Fruit fly (Drosophila melanogaster) whole organism, embryonic: ENCODE data around the gene CG5715.

Experiments used
- Ada2b ChIP-seq: fragments of 200-800 bp; sonication (Bioruptor generic); IDR thresholded peaks from 2 replicates; pipeline ENCODE4 v1.3.6; 2022; ENCODE audit warnings: missing biosample characterization, missing genetic modification characterization
- Atf6 ChIP-seq: fragments of 200-800 bp; sonication (Bioruptor generic); IDR thresholded peaks from 2 replicates; pipeline ENCODE4 v1.3.6; 2022; ENCODE audit warnings: missing biosample characterization, missing genetic modification characterization
- CG10274 ChIP-seq: fragments of 200-800 bp; sonication (Bioruptor generic); optimal IDR thresholded peaks from 3 replicates; lab custom pipeline; 2017; ENCODE audit warnings: missing biosample characterization, mild to moderate bottlenecking, missing genetic modification characterization
- CG10543 ChIP-seq: fragments of 200-800 bp; sonication (Bioruptor generic); optimal IDR thresholded peaks from 3 replicates; lab custom pipeline; 2017; ENCODE audit warnings: missing biosample characterization, mild to moderate bottlenecking, missing genetic modification characterization, moderate library complexity
- CG12942 ChIP-seq: fragments of 200-800 bp; sonication (Bioruptor generic); optimal IDR thresholded peaks from 3 replicates; lab custom pipeline; 2016; ENCODE audit warnings: missing biosample characterization, missing genetic modification characterization
- CG13296 ChIP-seq: fragments of 200-800 bp; sonication (Bioruptor generic); optimal IDR thresholded peaks from 3 replicates; lab custom pipeline; 2018; ENCODE audit warnings: missing biosample characterization, mild to moderate bottlenecking, missing genetic modification characterization
- CG17361 ChIP-seq: fragments of 200-800 bp; sonication (Bioruptor generic); IDR thresholded peaks from 3 replicates; pipeline ENCODE4 v1.3.6; 2022; ENCODE audit warnings: missing biosample characterization, missing genetic modification characterization
- CG18011 ChIP-seq: fragments of 200-800 bp; sonication (Bioruptor generic); optimal IDR thresholded peaks from 2 replicates; lab custom pipeline; 2017; ENCODE audit warnings: missing biosample characterization, missing genetic modification characterization, mild to moderate bottlenecking, moderate library complexity, missing genotype
- CG2120 ChIP-seq: fragments of 200-800 bp; sonication (Bioruptor generic); optimal IDR thresholded peaks from 3 replicates; lab custom pipeline; 2016; ENCODE audit warnings: missing biosample characterization, missing genetic modification characterization
- CG4707 ChIP-seq: fragments of 200-800 bp; sonication (Bioruptor generic); optimal IDR thresholded peaks from 2 replicates; lab custom pipeline; 2018; ENCODE audit warnings: missing biosample characterization, mild to moderate bottlenecking, missing genetic modification characterization, moderate library complexity
- CG4820 ChIP-seq: fragments of 200-800 bp; sonication (Bioruptor generic); optimal IDR thresholded peaks from 3 replicates; lab custom pipeline; 2016; ENCODE audit warnings: missing biosample characterization, missing genetic modification characterization
- CG6272 ChIP-seq: fragments of 200-800 bp; sonication (Bioruptor generic); IDR thresholded peaks from 2 replicates; pipeline ENCODE4 v1.3.6; 2022; ENCODE audit warnings: missing biosample characterization, missing genetic modification characterization
- CG6791 ChIP-seq: fragments of 200-800 bp; sonication (Bioruptor generic); IDR thresholded peaks from 3 replicates; pipeline ENCODE4 v1.3.6; 2022; ENCODE audit warnings: missing biosample characterization, missing genetic modification characterization; ENCODE audit not compliant: partially characterized antibody
- CG7839 ChIP-seq: fragments of 200-800 bp; sonication (Bioruptor generic); optimal IDR thresholded peaks from 3 replicates; lab custom pipeline; 2018; ENCODE audit warnings: missing biosample characterization, mild to moderate bottlenecking, missing genetic modification characterization, moderate library complexity
- CHES-1-like ChIP-seq: fragments of 200-800 bp; sonication (Bioruptor generic); optimal IDR thresholded peaks from 2 replicates; lab custom pipeline; 2016; ENCODE audit warnings: missing biosample characterization, missing genetic modification characterization
- Dref ChIP-seq: fragments of 200-800 bp; sonication (Bioruptor generic); IDR thresholded peaks from 2 replicates; pipeline ENCODE4 v1.3.6; 2022; ENCODE audit warnings: missing biosample characterization, missing genetic modification characterization
- Fer1 ChIP-seq: fragments of 200-800 bp; sonication (Bioruptor generic); optimal IDR thresholded peaks from 2 replicates; lab custom pipeline; 2017; ENCODE audit warnings: missing biosample characterization, mild to moderate bottlenecking, missing genetic modification characterization
- GATAe ChIP-seq: fragments of 200-800 bp; sonication (Bioruptor generic); conservative IDR thresholded peaks from 2 replicates; pipeline ENCODE4 v1.3.6; 2022; ENCODE audit warnings: missing biosample characterization, missing genetic modification characterization
- Hmx ChIP-seq: fragments of 200-800 bp; sonication (Bioruptor generic); optimal IDR thresholded peaks from 2 replicates; lab custom pipeline; 2016; ENCODE audit warnings: missing biosample characterization, missing genetic modification characterization
- Max ChIP-seq: fragments of 200-800 bp; sonication (Bioruptor generic); optimal IDR thresholded peaks from 2 replicates; lab custom pipeline; 2016; ENCODE audit warnings: missing biosample characterization, mild to moderate bottlenecking, missing genetic modification characterization
- Med ChIP-seq: fragments of 200-800 bp; sonication (Bioruptor generic); peaks from one replicate; lab custom pipeline; 2016; ENCODE audit warnings: missing biosample characterization, missing genetic modification characterization, mild to moderate bottlenecking, inconsistent platforms, moderate library complexity
- Oaz ChIP-seq: fragments of 200-800 bp; sonication (Bioruptor generic); IDR thresholded peaks from 2 replicates; pipeline ENCODE4 v1.3.6; 2022; ENCODE audit warnings: missing biosample characterization, missing genetic modification characterization
- Opbp ChIP-seq: fragments of 200-800 bp; sonication (Bioruptor generic); IDR thresholded peaks from 3 replicates; pipeline ENCODE4 v1.3.6; 2022; ENCODE audit warnings: missing biosample characterization, missing genetic modification characterization; ENCODE audit not compliant: partially characterized antibody
- Rfx ChIP-seq: fragments of 200-800 bp; sonication (Bioruptor generic); IDR thresholded peaks from 2 replicates; pipeline ENCODE4 v1.3.6; 2022; ENCODE audit warnings: missing biosample characterization, missing genetic modification characterization
- Sox102F ChIP-seq: fragments of 200-800 bp; sonication (Bioruptor generic); optimal IDR thresholded peaks from 2 replicates; lab custom pipeline; 2018; ENCODE audit warnings: missing biosample characterization, mild to moderate bottlenecking, missing genetic modification characterization, moderate library complexity
- Vsx1 ChIP-seq: fragments of 200-800 bp; sonication (Bioruptor generic); optimal IDR thresholded peaks from 2 replicates; lab custom pipeline; 2017; ENCODE audit warnings: missing biosample characterization, mild to moderate bottlenecking, missing genetic modification characterization, missing genetic modification reagents
- amos ChIP-seq: fragments of 200-800 bp; sonication (Bioruptor generic); IDR thresholded peaks from 2 replicates; pipeline ENCODE4 v1.3.6; 2022; ENCODE audit warnings: missing biosample characterization, missing genetic modification characterization; ENCODE audit not compliant: partially characterized antibody
- aop ChIP-seq: fragments of 200-800 bp; sonication (Bioruptor generic); IDR thresholded peaks from 2 replicates; pipeline ENCODE4 v1.3.6; 2022; ENCODE audit warnings: missing biosample characterization, missing genetic modification characterization
- az2 ChIP-seq: fragments of 200-800 bp; sonication (Bioruptor generic); optimal IDR thresholded peaks from 3 replicates; lab custom pipeline; 2016; ENCODE audit warnings: missing biosample characterization, missing genetic modification characterization
- cato ChIP-seq: fragments of 200-800 bp; sonication (Bioruptor generic); optimal IDR thresholded peaks from 2 replicates; lab custom pipeline; 2016; ENCODE audit warnings: missing biosample characterization, missing genetic modification characterization, borderline replicate concordance
- cg ChIP-seq: fragments of 200-800 bp; sonication (Bioruptor generic); optimal IDR thresholded peaks from 3 replicates; lab custom pipeline; 2019; ENCODE audit warnings: missing biosample characterization, mild to moderate bottlenecking, missing genetic modification characterization, moderate library complexity
- croc ChIP-seq: fragments of 200-800 bp; sonication (Bioruptor generic); conservative IDR thresholded peaks from 3 replicates; pipeline ENCODE4 v1.3.6; 2022; ENCODE audit warnings: missing biosample characterization, missing genetic modification characterization
- crol ChIP-seq: fragments of 200-800 bp; sonication (Bioruptor generic); IDR thresholded peaks from 2 replicates; pipeline ENCODE4 v1.3.6; 2022; ENCODE audit warnings: missing biosample characterization, missing genetic modification characterization
- crp ChIP-seq, 2 experiments: fragments of 200-800 bp; sonication (Bioruptor generic); optimal IDR thresholded peaks; 2 replicates in 1 of 2; 3 replicates in 1 of 2; lab custom pipeline; 2017; ENCODE audit warnings: missing biosample characterization in 2 of 2, missing genetic modification characterization in 2 of 2, mild to moderate bottlenecking in 1 of 2, moderate library complexity in 1 of 2
- dmrt11E ChIP-seq: fragments of 200-800 bp; sonication (Bioruptor generic); optimal IDR thresholded peaks from 3 replicates; lab custom pipeline; 2018; ENCODE audit warnings: missing biosample characterization, mild to moderate bottlenecking, missing genetic modification characterization, moderate library complexity
- dmrt99B ChIP-seq: fragments of 200-800 bp; sonication (Bioruptor generic); optimal IDR thresholded peaks from 2 replicates; lab custom pipeline; 2018; ENCODE audit warnings: missing biosample characterization, mild to moderate bottlenecking, missing genetic modification characterization, moderate library complexity
- fd64A ChIP-seq: fragments of 200-800 bp; sonication (Bioruptor generic); optimal IDR thresholded peaks from 3 replicates; lab custom pipeline; 2018; ENCODE audit warnings: missing biosample characterization, mild to moderate bottlenecking, missing genetic modification characterization
- gro ChIP-seq: fragments of 200-800 bp; sonication (Bioruptor generic); optimal IDR thresholded peaks from 2 replicates; lab custom pipeline; 2016; ENCODE audit warnings: missing biosample characterization, missing genetic modification characterization
- kah ChIP-seq: fragments of 200-800 bp; sonication (Bioruptor generic); optimal IDR thresholded peaks from 2 replicates; lab custom pipeline; 2018; ENCODE audit warnings: missing biosample characterization, mild to moderate bottlenecking, missing genetic modification characterization
- nau ChIP-seq: fragments of 200-800 bp; sonication (Bioruptor generic); optimal IDR thresholded peaks from 3 replicates; lab custom pipeline; 2017; ENCODE audit warnings: missing biosample characterization, mild to moderate bottlenecking, missing genetic modification characterization, missing genetic modification reagents
- prd ChIP-seq, 3 experiments: fragments of >200 bp in 2 of 3; fragments of 200-800 bp in 1 of 3; sonication (Bioruptor generic) in 1 of 3; optimal IDR thresholded peaks in 2 of 3; IDR thresholded peaks in 1 of 3; 2 replicates in 2 of 3; 3 replicates in 1 of 3; pipeline versions ENCODE4 v1.3.6 to Lab custom; 2017 to 2022; ENCODE audit warnings: missing biosample characterization in 1 of 3, missing genetic modification characterization in 1 of 3
- psq ChIP-seq: fragments of 200-800 bp; sonication (Bioruptor generic); optimal IDR thresholded peaks from 2 replicates; lab custom pipeline; 2017; ENCODE audit warnings: missing biosample characterization, missing genetic modification characterization
- sens ChIP-seq: fragments of 200-800 bp; sonication (Bioruptor generic); peaks from one replicate; lab custom pipeline; 2016; ENCODE audit warnings: missing biosample characterization, missing genetic modification characterization
- stc ChIP-seq: fragments of 200-800 bp; sonication (Bioruptor generic); IDR thresholded peaks from 2 replicates; pipeline ENCODE4 v1.3.6; 2022; ENCODE audit warnings: missing biosample characterization, missing genetic modification characterization
- tgo ChIP-seq: fragments of 200-800 bp; sonication (Bioruptor generic); IDR thresholded peaks from 3 replicates; pipeline ENCODE4 v1.3.6; 2022; ENCODE audit warnings: missing biosample characterization, missing genetic modification characterization
- tll ChIP-seq, 2 experiments: fragments of 200-800 bp in 1 of 2; fragments of >200 bp in 1 of 2; sonication (Bioruptor generic) in 1 of 2; optimal IDR thresholded peaks; 2 replicates each; lab custom pipeline; 2017 to 2019; ENCODE audit warnings: missing biosample characterization in 2 of 2, missing genetic modification characterization in 2 of 2, mild to moderate bottlenecking in 1 of 2, moderate library complexity in 1 of 2
- toy ChIP-seq: fragments of 200-800 bp; sonication (Bioruptor generic); IDR thresholded peaks from 2 replicates; pipeline ENCODE4 v1.3.6; 2022; ENCODE audit warnings: missing biosample characterization, missing genetic modification characterization
- unpg ChIP-seq: fragments of 200-800 bp; sonication (Bioruptor generic); optimal IDR thresholded peaks from 3 replicates; lab custom pipeline; 2018; ENCODE audit warnings: missing biosample characterization, mild to moderate bottlenecking, missing genetic modification characterization, moderate library complexity
- zfh1 ChIP-seq: fragments of 200-800 bp; sonication (Bioruptor generic); IDR thresholded peaks from 3 replicates; pipeline ENCODE4 v1.3.6; 2022; ENCODE audit warnings: missing biosample characterization, missing genetic modification characterization

CG5715 gene

DNA sequence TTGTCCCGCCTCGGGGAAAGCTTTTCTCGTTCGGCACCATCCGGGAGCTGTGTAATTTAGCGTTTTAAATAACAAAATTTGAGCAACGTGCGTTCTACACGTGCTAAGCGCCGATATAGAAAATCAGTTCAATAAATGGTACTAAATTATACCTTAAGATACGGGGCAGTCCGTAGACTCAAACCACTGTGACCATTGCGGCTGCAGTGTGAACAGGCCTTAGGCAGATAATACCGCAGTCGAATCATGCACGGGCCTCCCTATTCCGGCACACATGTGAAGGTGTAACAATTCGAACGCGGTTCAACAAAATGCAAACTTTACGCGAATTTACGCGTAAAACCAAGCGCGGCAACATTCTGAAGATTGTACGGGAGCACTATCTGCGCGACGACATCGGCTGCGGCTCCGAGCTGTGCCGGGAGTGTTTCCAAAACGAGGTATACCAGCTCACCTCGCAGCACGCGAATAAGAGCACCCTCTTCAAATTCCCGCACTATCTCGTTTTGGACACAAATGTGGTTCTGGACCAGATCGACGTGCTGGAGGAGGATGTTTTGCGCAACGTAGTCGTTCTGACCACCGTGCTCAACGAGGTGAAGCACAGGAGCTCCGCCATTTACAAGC lies 39.1 kb upstream of the CG5715 start, which contains the start of the genes Rrp5 and Dis3 (continued):
- peak; percentile 92 for TF ChIP-seq Med (GFP tag; lab: Kevin White, UChicago)
- TF ChIP-seq cg (GFP tag; lab: Kevin White, UChicago): no peak
- TF ChIP-seq kah (GFP tag; lab: Kevin White, UChicago): no peak
- peak; percentile 95 for TF ChIP-seq Max (GFP tag; lab: Kevin White, UChicago)
- TF ChIP-seq amos (GFP tag; lab: Robert Waterston, UW): peak; percentile 58
- no peak for TF ChIP-seq CG17361 (GFP tag; lab: Robert Waterston, UW)
- TF ChIP-seq Hmx: no peak
- TF ChIP-seq Fer1 (GFP tag; lab: Kevin White, UChicago): no peak
- no peak for TF ChIP-seq CG10274 (GFP tag; lab: Kevin White, UChicago)
- peak; percentile 66; the same call in 2 of the 3 replicates for TF ChIP-seq CG6791 (GFP tag; lab: Robert Waterston, UW)
- TF ChIP-seq gro (GFP tag; lab: Kevin White, UChicago): no peak
- TF ChIP-seq nau (GFP tag; lab: Kevin White, UChicago): no peak
- peak; percentile 60 for TF ChIP-seq CHES-1-like
- TF ChIP-seq unpg (GFP tag; lab: Kevin White, UChicago): no peak
- no peak for TF ChIP-seq CG4820 (GFP tag; lab: Kevin White, UChicago)
- no peak for TF ChIP-seq aop (GFP tag; lab: Robert Waterston, UW)
- no peak for TF ChIP-seq croc (GFP tag; lab: Robert Waterston, UW)
- no peak for TF ChIP-seq dmrt99B
- TF ChIP-seq Rfx: peak; percentile 73
- TF ChIP-seq GATAe: peak; percentile 85
- TF ChIP-seq crol (GFP tag; lab: Robert Waterston, UW): no peak
- TF ChIP-seq Dref: peak; percentile 58
- TF ChIP-seq dmrt11E: no peak
- TF ChIP-seq CG2120 (GFP tag; lab: Kevin White, UChicago): no peak
- no peak for TF ChIP-seq Vsx1 (GFP tag; lab: Kevin White, UChicago)
- no peak for TF ChIP-seq CG13296 (GFP tag; lab: Kevin White, UChicago)
- TF ChIP-seq sens (GFP tag; lab: Kevin White, UChicago): peak; percentile 93
- no peak for TF ChIP-seq az2
- TF ChIP-seq prd (optimal IDR thresholded peaks at IDR 0.05; lab: Kevin White, UChicago): no peak
- peak; percentile 49; the same call in 1 of the 3 replicates for TF ChIP-seq prd (GFP tag; IDR thresholded peaks at IDR 0.05; lab: Robert Waterston, UW)
- TF ChIP-seq stc (GFP tag; lab: Robert Waterston, UW): no peak
- TF ChIP-seq CG10543 (GFP tag; lab: Kevin White, UChicago): no peak
- no peak for TF ChIP-seq CG18011 (GFP tag; lab: Kevin White, UChicago)
- TF ChIP-seq Oaz (GFP tag; lab: Robert Waterston, UW): no peak
- TF ChIP-seq cato (GFP tag; lab: Kevin White, UChicago): no peak
- peak; percentile 44; the same call in 2 of the 3 replicates for TF ChIP-seq zfh1
- TF ChIP-seq CG4707: no peak
- peak; percentile 32; the same call in 1 of the 2 replicates for TF ChIP-seq Ada2b (GFP tag; lab: Robert Waterston, UW)
- TF ChIP-seq Opbp (GFP tag; lab: Robert Waterston, UW): peak; percentile 76
- peak in 1 of 2 experiments; percentile 66 for TF ChIP-seq crp (GFP tag; optimal IDR thresholded peaks at IDR 0.05; lab: Kevin White, UChicago)
- TF ChIP-seq CG12942 (GFP tag; lab: Kevin White, UChicago): no peak
- no peak for TF ChIP-seq psq
- peak; percentile 55 for TF ChIP-seq CG6272
- no peak for TF ChIP-seq tgo
- no peak for TF ChIP-seq fd64A (GFP tag; lab: Kevin White, UChicago)
- TF ChIP-seq CG7839: no peak
- no peak for TF ChIP-seq tll (GFP tag; optimal IDR thresholded peaks at IDR 0.05; lab: Kevin White, UChicago)
- no peak for TF ChIP-seq Atf6 (GFP tag; lab: Robert Waterston, UW)
- TF ChIP-seq toy (GFP tag; lab: Robert Waterston, UW): 0 out of 2 replicates have a peak, but pooled peaks have one; percentile 10
- no peak for TF ChIP-seq Sox102F
